Worm (Caenorhabditis elegans): Measurements from ENCODE around the gene C13F10.1.

ce11 chrV:7220973-7221519, 2.8 kb upstream of the C13F10.1 start, which contains the start of the genes C13F10.8, C13F10.6 and kxd-1:
- TF ChIP-seq T22C8.4 (GFP tag; IDR thresholded peaks at IDR 0.05), result no peak
- TF ChIP-seq cog-1 (tag; optimal IDR thresholded peaks at IDR 0.05), result no peak
- TF ChIP-seq tab-1 (GFP tag; IDR thresholded peaks at IDR 0.05), result no peak
- TF ChIP-seq flt-1 (GFP tag; IDR thresholded peaks at IDR 0.05), result no peak
- no peak for TF ChIP-seq ztf-23 (GFP tag; IDR thresholded peaks at IDR 0.05)
- no peak for TF ChIP-seq klf-2 (GFP tag; conservative IDR thresholded peaks at IDR 0.05)
